Fruit fly (Drosophila melanogaster) whole organism, wandering third instar larva: ENCODE results near the gene mid.

ENCODE experiments used
- Abd-B ChIP-seq: fragments of >200 bp; optimal IDR thresholded peaks from 2 replicates; lab custom pipeline; 2017; ENCODE audit warnings: missing biosample characterization, missing genetic modification characterization
- CG32264 ChIP-seq: fragments of 200-800 bp; sonication (Bioruptor generic); optimal IDR thresholded peaks from 2 replicates; lab custom pipeline; 2016; ENCODE audit warnings: missing biosample characterization, missing genetic modification characterization
- CG9705 ChIP-seq: fragments of 200-800 bp; sonication (Bioruptor generic); optimal IDR thresholded peaks from 2 replicates; lab custom pipeline; 2018; ENCODE audit warnings: missing biosample characterization, mild to moderate bottlenecking, missing genetic modification characterization
- CrebA ChIP-seq: fragments of 200-800 bp; sonication (Bioruptor generic); optimal IDR thresholded peaks from 2 replicates; lab custom pipeline; 2016; ENCODE audit warnings: missing biosample characterization, mild to moderate bottlenecking, missing genetic modification characterization, borderline replicate concordance
- Dfd ChIP-seq: fragments of >200 bp; optimal IDR thresholded peaks from 2 replicates; lab custom pipeline; 2017; ENCODE audit warnings: missing biosample characterization, missing genetic modification characterization
- Dif ChIP-seq: fragments of 200-275, 200-300 bp; sonication (Bioruptor generic); optimal IDR thresholded peaks from 2 replicates; lab custom pipeline; 2018; ENCODE audit warnings: missing biosample characterization, missing genetic modification characterization; ENCODE audit not compliant: partially characterized antibody
- GATAd ChIP-seq: sonication (Bioruptor generic); optimal IDR thresholded peaks from 2 replicates; lab custom pipeline; 2016; ENCODE audit warnings: missing biosample characterization, missing genetic modification characterization
- Hr83 ChIP-seq: fragments of 200-300 bp; sonication (Bioruptor generic); optimal IDR thresholded peaks from 2 replicates; lab custom pipeline; 2016; ENCODE audit warnings: missing biosample characterization, mild to moderate bottlenecking, missing genetic modification characterization, moderate library complexity; ENCODE audit not compliant: poor library complexity, severe bottlenecking
- Jra ChIP-seq: sonication (Bioruptor generic); optimal IDR thresholded peaks from 2 replicates; lab custom pipeline; 2016; ENCODE audit warnings: missing biosample characterization, missing genetic modification characterization
- Mio ChIP-seq: sonication (Bioruptor generic); optimal IDR thresholded peaks from 2 replicates; lab custom pipeline; 2016; ENCODE audit warnings: missing biosample characterization, missing genetic modification characterization
- N ChIP-seq: fragments of >200 bp; optimal IDR thresholded peaks from 2 replicates; lab custom pipeline; 2018; ENCODE audit warnings: missing biosample characterization, missing external identifiers, missing genetic modification characterization
- OdsH ChIP-seq: fragments of 200-800 bp; sonication (Bioruptor generic); optimal IDR thresholded peaks from 2 replicates; lab custom pipeline; 2016; ENCODE audit warnings: missing biosample characterization, mild to moderate bottlenecking, missing genetic modification characterization
- Rel ChIP-seq, 2 experiments: fragments of 200-800 bp; sonication (Bioruptor generic) in 1 of 2; optimal IDR thresholded peaks; 2 replicates in 1 of 2; 3 replicates in 1 of 2; lab custom pipeline; 2016 to 2019; ENCODE audit warnings: mild to moderate bottlenecking in 2 of 2, missing biosample characterization in 2 of 2, missing genetic modification characterization in 2 of 2, moderate library complexity in 1 of 2
- Sp1 ChIP-seq: fragments of 200-800 bp; sonication (Bioruptor generic); optimal IDR thresholded peaks from 3 replicates; lab custom pipeline; 2019; ENCODE audit warnings: missing biosample characterization, mild to moderate bottlenecking, missing genetic modification characterization, moderate library complexity
- Vsx2 ChIP-seq: fragments of 200-300, 225-300 bp; sonication (Bioruptor generic); optimal IDR thresholded peaks from 2 replicates; lab custom pipeline; 2018; ENCODE audit warnings: missing biosample characterization, missing genetic modification characterization; ENCODE audit not compliant: partially characterized antibody
- br ChIP-seq: fragments of 200-800 bp; sonication (Bioruptor generic); optimal IDR thresholded peaks from 2 replicates; lab custom pipeline; 2016; ENCODE audit warnings: missing biosample characterization, missing genetic modification characterization
- brk ChIP-seq: fragments of 200-800 bp; sonication (Bioruptor generic); optimal IDR thresholded peaks from 2 replicates; lab custom pipeline; 2016; ENCODE audit warnings: missing biosample characterization, mild to moderate bottlenecking, missing genetic modification characterization
- dl ChIP-seq, 2 experiments: fragments of 175-275, 200-275 bp in 1 of 2; fragments of 200-275 bp in 1 of 2; sonication (Bioruptor generic); optimal IDR thresholded peaks; lab custom pipeline; 2018; ENCODE audit warnings: mild to moderate bottlenecking in 2 of 2, missing biosample characterization in 2 of 2, missing genetic modification characterization in 2 of 2, moderate library complexity in 2 of 2; ENCODE audit not compliant: partially characterized antibody in 2 of 2, insufficient read depth in 1 of 2
- dmrt93B ChIP-seq: fragments of 200-800 bp; sonication (Bioruptor generic); optimal IDR thresholded peaks from 2 replicates; lab custom pipeline; 2018; ENCODE audit warnings: missing biosample characterization, mild to moderate bottlenecking, missing genetic modification characterization
- dsf ChIP-seq: sonication (Bioruptor generic); optimal IDR thresholded peaks from 2 replicates; lab custom pipeline; 2016; ENCODE audit warnings: missing biosample characterization, missing genetic modification characterization, borderline replicate concordance
- ey ChIP-seq: fragments of 200-800 bp; sonication (Bioruptor generic); optimal IDR thresholded peaks from 2 replicates; lab custom pipeline; 2016; ENCODE audit warnings: missing biosample characterization, missing genetic modification characterization
- foxo ChIP-seq, 2 experiments: fragments of 200-800 bp; sonication (Bioruptor generic); optimal IDR thresholded peaks; 2 replicates in 1 of 2; 3 replicates in 1 of 2; lab custom pipeline; 2016 to 2017; ENCODE audit warnings: missing biosample characterization in 2 of 2, missing genetic modification characterization in 2 of 2
- fru ChIP-seq: fragments of 200-800 bp; sonication (Bioruptor generic); optimal IDR thresholded peaks from 3 replicates; lab custom pipeline; 2016; ENCODE audit warnings: missing biosample characterization, mild to moderate bottlenecking, missing genetic modification characterization
- h ChIP-seq: fragments of 200-800 bp; sonication (Bioruptor generic); optimal IDR thresholded peaks from 3 replicates; lab custom pipeline; 2016; ENCODE audit warnings: missing biosample characterization, mild to moderate bottlenecking, missing genetic modification characterization
- jim ChIP-seq: fragments of 175-275, 200-325 bp; sonication (Bioruptor generic); optimal IDR thresholded peaks from 2 replicates; lab custom pipeline; 2016; ENCODE audit warnings: missing biosample characterization, mild to moderate bottlenecking, missing genetic modification characterization
- lola ChIP-seq: fragments of >200 bp; optimal IDR thresholded peaks from 2 replicates; lab custom pipeline; 2017; ENCODE audit warnings: missing biosample characterization, missing genetic modification characterization
- pan ChIP-seq: fragments of >200 bp; optimal IDR thresholded peaks from 2 replicates; lab custom pipeline; 2017
- psq ChIP-seq: fragments of 200-800 bp; sonication (Bioruptor generic); optimal IDR thresholded peaks from 3 replicates; lab custom pipeline; 2017; ENCODE audit warnings: missing biosample characterization, mild to moderate bottlenecking, missing genetic modification characterization, moderate library complexity
- rgr ChIP-seq: fragments of 200-800 bp; sonication (Bioruptor generic); optimal IDR thresholded peaks from 3 replicates; lab custom pipeline; 2016; ENCODE audit warnings: missing biosample characterization, mild to moderate bottlenecking, missing genetic modification characterization
- sage ChIP-seq: fragments of 200-800 bp; sonication (Bioruptor generic); optimal IDR thresholded peaks from 2 replicates; lab custom pipeline; 2016; ENCODE audit warnings: missing biosample characterization, mild to moderate bottlenecking, missing genetic modification characterization
- sv ChIP-seq: fragments of 200-800 bp; sonication (Bioruptor generic); optimal IDR thresholded peaks from 3 replicates; lab custom pipeline; 2016; ENCODE audit warnings: missing biosample characterization, missing genetic modification characterization
- tai ChIP-seq: sonication (Bioruptor generic); optimal IDR thresholded peaks from 2 replicates; lab custom pipeline; 2016; ENCODE audit warnings: missing biosample characterization, missing genetic modification characterization
- usp ChIP-seq: fragments of >200 bp; optimal IDR thresholded peaks from 2 replicates; lab custom pipeline; 2017; ENCODE audit warnings: missing biosample characterization, missing genetic modification characterization
- woc ChIP-seq: sonication (Bioruptor generic); optimal IDR thresholded peaks from 2 replicates; lab custom pipeline; 2016; ENCODE audit warnings: missing biosample characterization, mild to moderate bottlenecking, missing genetic modification characterization

mid gene

dm6 chr2L:5476699-5477098 lies 15.3 kb downstream of the mid start:
- no peak for TF ChIP-seq Dif (GFP tag; lab: Kevin White, UChicago)
- TF ChIP-seq CG32264 (GFP tag; lab: Kevin White, UChicago) = no peak
- TF ChIP-seq woc (GFP tag; lab: Kevin White, UChicago) = no peak
- no peak for TF ChIP-seq Hr83 (GFP tag; lab: Kevin White, UChicago)
- TF ChIP-seq ey (GFP tag; lab: Kevin White, UChicago) = peak; percentile 20
- peak; percentile 21 for TF ChIP-seq rgr (GFP tag; lab: Kevin White, UChicago)
- no peak for TF ChIP-seq Abd-B (GFP tag; lab: Kevin White, UChicago)
- TF ChIP-seq Mio = no peak
- no peak for TF ChIP-seq usp
- no peak for TF ChIP-seq GATAd
- TF ChIP-seq h (GFP tag; lab: Kevin White, UChicago) = peak; percentile 24
- no peak for TF ChIP-seq Sp1
- no peak for TF ChIP-seq CG9705 (GFP tag; lab: Kevin White, UChicago)
- TF ChIP-seq lola (GFP tag; lab: Kevin White, UChicago) = no peak
- TF ChIP-seq br (GFP tag; lab: Kevin White, UChicago) = no peak
- no peak for TF ChIP-seq CrebA (GFP tag; lab: Kevin White, UChicago)
- no peak for TF ChIP-seq N (GFP tag; lab: Kevin White, UChicago)
- no peak for TF ChIP-seq brk (GFP tag; lab: Kevin White, UChicago)
- no peak for TF ChIP-seq jim (GFP tag; lab: Kevin White, UChicago)
- TF ChIP-seq dl (GFP tag; optimal IDR thresholded peaks at IDR 0.05; lab: Kevin White, UChicago; ENCODE audit: insufficient read depth in 1 of 2, partially characterized antibody in 2 of 2) = no peak
- TF ChIP-seq dsf (GFP tag; lab: Kevin White, UChicago) = no peak
- no peak for TF ChIP-seq OdsH (GFP tag; lab: Kevin White, UChicago)
- TF ChIP-seq tai (GFP tag; lab: Kevin White, UChicago) = no peak
- peak in 1 of 2 experiments; percentile 51 for TF ChIP-seq foxo (GFP tag; optimal IDR thresholded peaks at IDR 0.05; lab: Kevin White, UChicago)
- no peak for TF ChIP-seq sage (GFP tag; lab: Kevin White, UChicago)
- TF ChIP-seq pan (lab: Kevin White, UChicago) = no peak
- peak; percentile 72 for TF ChIP-seq sv (GFP tag; lab: Kevin White, UChicago)
- no peak for TF ChIP-seq dmrt93B (GFP tag; lab: Kevin White, UChicago)
- peak; percentile 38 for TF ChIP-seq fru (GFP tag; lab: Kevin White, UChicago)

- TF ChIP-seq usp = no peak
- TF ChIP-seq CG32264 (GFP tag; lab: Kevin White, UChicago) = no peak
- no peak for TF ChIP-seq Sp1
- TF ChIP-seq CrebA (GFP tag; lab: Kevin White, UChicago) = no peak
- TF ChIP-seq Jra (GFP tag; lab: Kevin White, UChicago) = no peak
- TF ChIP-seq lola (GFP tag; lab: Kevin White, UChicago) = no peak
- no peak for TF ChIP-seq OdsH (GFP tag; lab: Kevin White, UChicago)
- no peak for TF ChIP-seq psq
- TF ChIP-seq Mio = no peak
- TF ChIP-seq br (GFP tag; lab: Kevin White, UChicago) = no peak
- TF ChIP-seq sv (GFP tag; lab: Kevin White, UChicago) = no peak
- TF ChIP-seq jim (GFP tag; lab: Kevin White, UChicago) = no peak
- TF ChIP-seq dmrt93B (GFP tag; lab: Kevin White, UChicago) = no peak
- no peak for TF ChIP-seq Abd-B (GFP tag; lab: Kevin White, UChicago)
- TF ChIP-seq Dif (GFP tag; lab: Kevin White, UChicago) = no peak
- no peak for TF ChIP-seq Hr83 (GFP tag; lab: Kevin White, UChicago)
These were observed 16.8 kb downstream of the mid start for dm6 chr2L:5478273-5478672.

dm6 chr2L:5479128-5479527 lies 17.7 kb downstream of the mid start:
- no peak for TF ChIP-seq psq
- no peak for TF ChIP-seq dl (GFP tag; optimal IDR thresholded peaks at IDR 0.05; lab: Kevin White, UChicago; ENCODE audit: insufficient read depth in 1 of 2, partially characterized antibody in 2 of 2)
- TF ChIP-seq CrebA (GFP tag; lab: Kevin White, UChicago) = no peak
- no peak for TF ChIP-seq Dif (GFP tag; lab: Kevin White, UChicago)
- no peak for TF ChIP-seq dmrt93B (GFP tag; lab: Kevin White, UChicago)
- TF ChIP-seq sage (GFP tag; lab: Kevin White, UChicago) = no peak
- no peak for TF ChIP-seq woc (GFP tag; lab: Kevin White, UChicago)
- no peak for TF ChIP-seq br (GFP tag; lab: Kevin White, UChicago)
- no peak for TF ChIP-seq Jra (GFP tag; lab: Kevin White, UChicago)
- no peak for TF ChIP-seq Mio
- no peak for TF ChIP-seq Rel (GFP tag; optimal IDR thresholded peaks at IDR 0.05; lab: Kevin White, UChicago)
- TF ChIP-seq Rel (tag; optimal IDR thresholded peaks at IDR 0.05; lab: Kevin White, UChicago) = no peak
- no peak for TF ChIP-seq rgr (GFP tag; lab: Kevin White, UChicago)
- TF ChIP-seq jim (GFP tag; lab: Kevin White, UChicago) = no peak
- no peak for TF ChIP-seq Vsx2 (GFP tag; lab: Kevin White, UChicago)
- TF ChIP-seq Dfd = no peak
- TF ChIP-seq Sp1 = no peak
